Fruit fly (Drosophila melanogaster) whole organism, pupa: ENCODE measurements around the gene CG31161.

Source experiments
- CG10348 ChIP-seq: fragments of 200-800 bp; sonication (Bioruptor generic); IDR thresholded peaks from 2 replicates; pipeline ENCODE4 v1.3.6; 2022; ENCODE audit warnings: missing biosample characterization, missing genetic modification characterization
- CG34367 ChIP-seq: fragments of 200-800 bp; sonication (Bioruptor generic); optimal IDR thresholded peaks from 2 replicates; lab custom pipeline; 2018; ENCODE audit warnings: missing biosample characterization, mild to moderate bottlenecking, missing genetic modification characterization
- CG4496 ChIP-seq: fragments of 200-800 bp; sonication (Bioruptor generic); IDR thresholded peaks from 3 replicates; pipeline ENCODE4 v1.3.6; 2022; ENCODE audit warnings: missing biosample characterization, missing genetic modification characterization
- CG8159 ChIP-seq: fragments of 200-800 bp; sonication (Bioruptor generic); optimal IDR thresholded peaks from 3 replicates; lab custom pipeline; 2018; ENCODE audit warnings: missing biosample characterization, mild to moderate bottlenecking, missing genetic modification characterization, moderate library complexity
- CG9948 ChIP-seq: fragments of 200-800 bp; sonication (Bioruptor generic); optimal IDR thresholded peaks from 2 replicates; lab custom pipeline; 2018; ENCODE audit warnings: missing biosample characterization, mild to moderate bottlenecking, missing genetic modification characterization, moderate library complexity
- D1 ChIP-seq: fragments of 200-800 bp; sonication (Bioruptor generic); optimal IDR thresholded peaks from 2 replicates; lab custom pipeline; 2018; ENCODE audit warnings: missing biosample characterization, mild to moderate bottlenecking, missing genetic modification characterization, moderate library complexity
- fd96Ca ChIP-seq: fragments of 200-800 bp; sonication (Bioruptor generic); IDR thresholded peaks from 3 replicates; pipeline ENCODE4 v1.3.6; 2022; ENCODE audit warnings: missing biosample characterization, missing genetic modification characterization
- gl ChIP-seq: fragments of 200-800 bp; sonication (Bioruptor generic); optimal IDR thresholded peaks from 2 replicates; lab custom pipeline; 2018; ENCODE audit warnings: missing biosample characterization, mild to moderate bottlenecking, missing genetic modification characterization

dm6 chr3R:22573590-22573989, 42.7 kb upstream of the CG31161 start:
- TF ChIP-seq CG10348 (GFP tag; lab: Robert Waterston, UW), result no peak
- no peak for TF ChIP-seq gl (tag; lab: Kevin White, UChicago)
- TF ChIP-seq CG8159 (tag; lab: Kevin White, UChicago), result no peak
- TF ChIP-seq fd96Ca (GFP tag; lab: Robert Waterston, UW), result no peak
- TF ChIP-seq CG34367 (tag; lab: Kevin White, UChicago), result no peak
- no peak for TF ChIP-seq D1 (tag; lab: Kevin White, UChicago)
- TF ChIP-seq CG9948, result no peak
- no peak for TF ChIP-seq CG4496 (GFP tag; lab: Robert Waterston, UW)
